Worm (Caenorhabditis elegans): ENCODE results near the gene ZK546.19.

ZK546.19 gene

ce11 chrII:4905331-4905730 lies 36.2 kb upstream of the ZK546.19 start:
- TF ChIP-seq unc-30 (tag; optimal IDR thresholded peaks at IDR 0.05) = no peak
- TF ChIP-seq nhr-90 (tag; optimal IDR thresholded peaks at IDR 0.05; ENCODE audit: poor library complexity) = no peak
- TF ChIP-seq pag-3 (tag; optimal IDR thresholded peaks at IDR 0.05; ENCODE audit: borderline replicate concordance, insufficient read depth) = no peak
- no peak for TF ChIP-seq lin-39 (tag; optimal IDR thresholded peaks at IDR 0.05)
- no peak for TF ChIP-seq alr-1 (tag; optimal IDR thresholded peaks at IDR 0.05; ENCODE audit: borderline replicate concordance)
- no peak for TF ChIP-seq lin-14 (GFP tag; optimal IDR thresholded peaks at IDR 0.05)
- no peak for TF ChIP-seq ztf-11 (tag; optimal IDR thresholded peaks at IDR 0.05)
- no peak for TF ChIP-seq pqm-1 (tag; optimal IDR thresholded peaks at IDR 0.05)
- no peak for TF ChIP-seq vab-15 (tag; optimal IDR thresholded peaks at IDR 0.05)
- TF ChIP-seq efl-3 (GFP tag; optimal IDR thresholded peaks at IDR 0.05) = no peak
- TF ChIP-seq lin-15B (tag; optimal IDR thresholded peaks at IDR 0.05) = no peak
- no peak for TF ChIP-seq ceh-90 (tag; optimal IDR thresholded peaks at IDR 0.05)
- TF ChIP-seq mef-2 (tag; optimal IDR thresholded peaks at IDR 0.05) = no peak
- no peak for TF ChIP-seq C16A3.4 (tag; optimal IDR thresholded peaks at IDR 0.05)
- TF ChIP-seq sptf-1 (tag; optimal IDR thresholded peaks at IDR 0.05) = no peak
- no peak for TF ChIP-seq zip-4 (GFP tag; optimal IDR thresholded peaks at IDR 0.05)
- no peak for TF ChIP-seq unc-62 (GFP tag; optimal IDR thresholded peaks at IDR 0.05)
- TF ChIP-seq irx-1 (tag; optimal IDR thresholded peaks at IDR 0.05) = no peak
- TF ChIP-seq nhr-47 (tag; optimal IDR thresholded peaks at IDR 0.05) = no peak

DNA sequence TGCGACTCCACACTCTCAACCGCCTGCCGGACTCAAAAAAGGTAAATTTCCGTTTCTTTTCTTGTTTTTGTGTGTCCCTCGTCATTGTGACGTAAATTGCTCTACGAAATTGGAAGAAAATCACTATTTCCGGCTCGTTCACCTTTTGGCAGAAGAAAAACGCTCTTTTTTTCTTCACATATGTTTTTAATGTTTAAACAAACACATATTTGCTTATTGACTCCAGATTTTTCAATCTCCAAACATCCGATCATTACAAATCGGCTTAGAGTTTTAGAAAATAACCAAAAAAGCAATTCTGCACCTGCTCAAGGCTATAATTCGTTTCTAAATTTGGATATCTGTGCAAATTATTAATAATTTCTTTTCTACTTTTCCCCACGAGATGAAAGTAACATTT lies 35.6 kb upstream of the ZK546.19 start:
- TF ChIP-seq vab-15 (tag; optimal IDR thresholded peaks at IDR 0.05) (no peak), C16A3.4 (tag; optimal IDR thresholded peaks at IDR 0.05) (no peak), nhr-76 (tag; optimal IDR thresholded peaks at IDR 0.05) (no peak), lin-15B (tag; optimal IDR thresholded peaks at IDR 0.05) (no peak), ceh-90 (tag; optimal IDR thresholded peaks at IDR 0.05) (no peak), nhr-20 (tag; optimal IDR thresholded peaks at IDR 0.05) (no peak), dsc-1 (tag; optimal IDR thresholded peaks at IDR 0.05) (peak; percentile 92), fkh-4 (tag; optimal IDR thresholded peaks at IDR 0.05; ENCODE audit: borderline replicate concordance) (peak; percentile 77)

- TF ChIP-seq lsy-2 (tag; optimal IDR thresholded peaks at IDR 0.05) (peak in 1 of 2 experiments; percentile 5), tbx-2 (tag; optimal IDR thresholded peaks at IDR 0.05) (peak; percentile 27), nhr-47 (tag; optimal IDR thresholded peaks at IDR 0.05) (peak; percentile 28), lir-3 (tag; optimal IDR thresholded peaks at IDR 0.05; ENCODE audit: poor library complexity) (no peak), efl-1 (optimal IDR thresholded peaks at IDR 0.05) (peak; percentile 11 to 20), efl-1 (GFP tag; optimal IDR thresholded peaks at IDR 0.05 in 1 of 2) (peak in 1 of 2 experiments; percentile 86), rnt-1 (tag; optimal IDR thresholded peaks at IDR 0.05) (peak; percentile 42), snu-23 (GFP tag; optimal IDR thresholded peaks at IDR 0.05) (peak; percentile 14), unc-86 (tag; optimal IDR thresholded peaks at IDR 0.05) (peak; percentile 13), lin-35 (GFP tag; optimal IDR thresholded peaks at IDR 0.05) (no peak), ama-1 (optimal IDR thresholded peaks at IDR 0.05) (no peak), lin-14 (GFP tag; optimal IDR thresholded peaks at IDR 0.05) (peak; percentile 77), sox-4 (tag; optimal IDR thresholded peaks at IDR 0.05) (no peak), ceh-82 (tag; optimal IDR thresholded peaks at IDR 0.05) (no peak), unc-130 (tag; optimal IDR thresholded peaks at IDR 0.05) (peak; percentile 12), elt-3 (tag; optimal IDR thresholded peaks at IDR 0.05) (peak in 1 of 6 experiments; percentile 7), zag-1 (tag; optimal IDR thresholded peaks at IDR 0.05) (no peak), snpc-4 (tag; optimal IDR thresholded peaks at IDR 0.05) (no peak), ceh-88 (GFP tag; IDR thresholded peaks at IDR 0.05) (no peak), skn-1 (tag; optimal IDR thresholded peaks at IDR 0.05) (peak; percentile 97), nhr-71 (tag; optimal IDR thresholded peaks at IDR 0.05) (peak; percentile 45), mef-2 (tag; optimal IDR thresholded peaks at IDR 0.05) (no peak), mep-1 (tag; optimal IDR thresholded peaks at IDR 0.05) (peak; percentile 19), dpl-1 (GFP tag; optimal IDR thresholded peaks at IDR 0.05) (peak in 1 of 3 experiments; percentile 2), ceh-90 (tag; optimal IDR thresholded peaks at IDR 0.05) (no peak), fkh-8 (tag; optimal IDR thresholded peaks at IDR 0.05) (peak; percentile 54), blmp-1 (tag; optimal IDR thresholded peaks at IDR 0.05) (peak; percentile 9)
Observed at ce11 chrII:4908160-4908559, 33.4 kb upstream of the ZK546.19 start.

Data from whole organism, L1 larva.